Fruit fly (Drosophila melanogaster) Kc167 (cell line): ENCODE results near the gene Cdk7.

Source experiments
- Myc ChIP-seq: fragments of >200 bp; optimal IDR thresholded peaks from 2 replicates; lab custom pipeline; 2017; ENCODE audit warnings: missing external identifiers
- Sin3A ChIP-seq: fragments of >200 bp; optimal IDR thresholded peaks from 2 replicates; lab custom pipeline; 2018; ENCODE audit warnings: missing external identifiers
- h ChIP-seq: fragments of >200 bp; optimal IDR thresholded peaks from 3 replicates; lab custom pipeline; 2018; ENCODE audit warnings: missing external identifiers
- insv ChIP-seq: fragments of >200 bp; optimal IDR thresholded peaks from 3 replicates; lab custom pipeline; 2018; ENCODE audit warnings: missing external identifiers
- psq ChIP-seq: fragments of >200 bp; optimal IDR thresholded peaks from 2 replicates; lab custom pipeline; 2017; ENCODE audit warnings: missing external identifiers
- ttk ChIP-seq: sonication (Bioruptor generic); optimal IDR thresholded peaks from 2 replicates; lab custom pipeline; 2017; ENCODE audit warnings: missing external identifiers

The Cdk7 gene

DNA sequence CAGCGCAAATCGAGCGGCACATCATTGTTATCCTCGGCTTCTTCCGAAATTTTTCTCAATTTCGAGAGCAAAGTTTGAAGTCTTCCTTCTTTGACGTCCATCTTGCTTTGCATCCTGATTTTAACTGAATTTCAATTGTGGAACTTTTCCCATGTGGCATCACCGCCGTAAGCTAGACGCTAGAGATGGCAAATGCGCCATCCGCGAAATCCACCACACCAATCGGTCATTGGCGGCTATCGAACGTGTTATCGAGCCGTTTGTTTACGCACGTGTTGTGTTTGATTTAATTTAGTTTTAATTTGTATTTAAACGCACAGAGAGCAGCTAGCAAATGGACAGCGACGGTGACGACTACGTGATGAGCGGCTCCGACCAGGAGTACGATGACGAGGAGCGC lies 8.4 kb upstream of the Cdk7 start, which contains the start of the genes CG15930 and Sas10:
TSS of gene CG15930 (minus strand) at position 126 of the 400 bp plus-strand sequence.
TSS of gene Sas10 (plus strand) at position 240 of the 400 bp plus-strand sequence.
- TF ChIP-seq h (lab: Kevin White, UChicago) (no peak), psq (lab: Kevin White, UChicago) (no peak), insv (no peak), Myc (lab: Kevin White, UChicago) (no peak), ttk (lab: Kevin White, UChicago) (no peak), Sin3A (lab: Kevin White, UChicago) (no peak)

DNA sequence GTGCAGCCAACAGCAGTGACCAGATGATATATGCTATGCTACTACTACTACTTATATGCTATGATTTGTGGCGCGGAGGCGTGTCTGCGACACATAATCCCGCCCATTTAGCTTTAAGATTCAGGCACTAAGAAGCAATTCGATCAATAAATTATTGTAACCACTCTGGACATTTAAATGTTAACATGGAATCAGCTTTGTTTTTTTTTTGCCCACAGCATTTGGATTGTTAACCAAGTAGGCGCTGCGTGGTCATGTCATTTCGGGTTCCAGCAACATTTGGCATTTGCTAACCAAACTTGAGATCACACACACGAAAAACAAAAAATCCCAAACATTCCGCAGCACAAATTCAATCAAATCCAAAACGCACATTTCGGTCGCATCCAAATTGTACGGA lies 4.2 kb upstream of the Cdk7 start, which contains the start of gene CG4198:
TSS of gene CG4198 (plus strand) at position 301 of the 400 bp plus-strand sequence.
- TF ChIP-seq h (lab: Kevin White, UChicago) (no peak), ttk (lab: Kevin White, UChicago) (no peak), Sin3A (lab: Kevin White, UChicago) (no peak), Myc (lab: Kevin White, UChicago) (no peak), insv (no peak), psq (lab: Kevin White, UChicago) (no peak)

DNA sequence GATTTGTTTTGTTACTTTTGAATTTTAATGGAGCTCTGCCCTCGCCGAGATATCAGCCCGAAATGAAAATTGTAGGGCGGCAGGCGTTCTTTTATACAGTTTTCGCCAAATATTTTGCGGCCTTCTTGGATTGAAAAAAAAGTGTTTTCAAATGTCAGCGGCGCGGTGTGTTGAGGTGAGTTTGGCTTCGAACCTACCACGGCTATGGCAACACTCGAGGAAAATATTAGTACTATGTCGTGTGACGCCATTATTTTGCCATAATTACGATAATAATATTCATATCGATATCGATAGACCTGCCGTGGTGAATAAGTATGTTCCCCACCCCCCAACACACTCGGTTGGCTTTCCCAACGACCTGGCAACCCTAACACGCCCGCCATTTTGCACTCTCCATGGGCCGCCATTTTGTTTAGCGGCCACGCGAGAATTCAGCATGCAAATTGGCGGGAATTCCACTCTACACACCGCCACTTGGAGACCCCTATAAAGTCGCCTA lies 3.1 kb upstream of the Cdk7 start, which contains the start of the genes TrxT and dhd:
TSS of gene TrxT (minus strand) at position 51 of the 502 bp plus-strand sequence.
TSS of gene dhd (plus strand) at position 334 of the 502 bp plus-strand sequence.
- no peak for TF ChIP-seq h (lab: Kevin White, UChicago)
- TF ChIP-seq insv, result no peak
- no peak for TF ChIP-seq Sin3A (lab: Kevin White, UChicago)
- TF ChIP-seq psq (lab: Kevin White, UChicago), result no peak
- TF ChIP-seq Myc (lab: Kevin White, UChicago), result no peak
- no peak for TF ChIP-seq ttk (lab: Kevin White, UChicago)

DNA sequence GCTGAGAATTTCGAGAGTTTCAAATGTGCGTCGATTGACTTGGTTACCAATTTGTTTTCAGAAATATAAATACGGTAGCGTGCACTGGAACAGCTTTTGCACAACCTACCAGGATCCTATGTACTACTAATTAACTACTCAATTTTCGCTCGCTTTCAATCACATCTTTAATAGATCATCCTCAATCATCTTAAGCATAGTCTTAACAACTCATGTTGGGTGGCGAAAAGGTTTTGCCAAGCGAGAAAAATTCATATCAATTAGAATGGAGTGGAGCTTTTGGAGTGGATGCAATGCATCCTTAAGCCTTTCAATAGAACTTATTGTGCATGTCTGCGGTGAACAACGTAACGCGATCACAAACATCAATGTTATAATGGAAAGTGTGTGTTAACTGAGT lies 1.5 kb downstream of the Cdk7 start, which contains the start of gene CG17764:
TSS of gene CG17764 (minus strand) at position 101 of the 400 bp plus-strand sequence.
- TF ChIP-seq insv (no peak), Myc (lab: Kevin White, UChicago) (no peak), ttk (lab: Kevin White, UChicago) (no peak), Sin3A (lab: Kevin White, UChicago) (no peak), psq (lab: Kevin White, UChicago) (no peak), h (lab: Kevin White, UChicago) (no peak)

DNA sequence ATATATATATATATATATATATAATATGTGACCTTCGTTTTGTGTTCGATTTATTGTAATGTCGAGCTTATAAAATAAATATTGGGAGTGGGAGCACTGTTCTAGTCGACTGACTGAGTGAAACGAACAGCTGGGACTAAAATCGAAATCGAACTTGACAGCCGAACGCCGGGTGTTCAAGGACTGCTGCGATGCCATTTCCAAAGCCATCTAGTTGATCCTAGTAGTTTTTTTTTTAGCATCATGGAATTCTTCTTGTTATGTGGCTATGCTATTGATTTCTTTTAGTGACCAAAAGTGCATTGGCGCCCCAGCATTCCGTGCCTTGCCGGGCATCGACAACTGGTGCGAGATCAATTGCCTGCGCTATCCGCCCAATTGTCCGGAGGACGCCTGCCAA lies 3.2 kb downstream of the Cdk7 start, which contains the start of gene CG3323:
TSS of gene CG3323 (minus strand) at position 101 of the 400 bp plus-strand sequence.
- TF ChIP-seq ttk (lab: Kevin White, UChicago) (no peak), psq (lab: Kevin White, UChicago) (no peak), Myc (lab: Kevin White, UChicago) (no peak), insv (no peak), Sin3A (lab: Kevin White, UChicago) (no peak), h (lab: Kevin White, UChicago) (no peak)

DNA sequence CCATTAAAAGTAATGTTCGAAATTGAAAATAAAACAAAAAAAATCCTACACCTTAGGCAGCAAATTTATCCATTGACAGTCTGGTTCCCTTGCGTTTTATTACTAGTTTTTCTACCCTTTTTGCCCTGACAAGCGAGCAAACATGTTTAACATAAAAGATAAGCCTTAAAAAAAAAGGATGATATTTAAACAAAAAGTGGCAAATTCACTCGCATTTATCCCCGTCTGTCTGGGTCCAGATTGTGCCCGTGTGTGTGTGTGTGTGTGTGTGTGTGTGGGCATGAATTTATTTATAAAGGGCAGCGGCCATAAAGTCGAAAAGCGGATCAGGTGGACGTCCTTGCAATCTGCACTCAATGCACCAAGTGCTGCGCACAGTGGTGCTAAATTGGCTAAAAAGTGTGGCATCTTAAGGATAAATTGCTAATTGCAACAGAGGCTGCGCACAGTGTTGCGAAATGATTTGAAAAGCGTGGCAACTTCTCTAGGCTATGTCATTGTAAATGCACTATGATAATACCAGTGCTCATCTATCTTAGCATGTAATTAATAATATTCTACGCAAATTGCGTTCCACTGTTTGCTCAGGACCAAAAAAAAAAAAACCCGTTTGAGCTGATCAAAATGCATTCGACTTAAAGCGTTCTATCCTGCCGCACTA lies 8.0 kb downstream of the Cdk7 start:
- TF ChIP-seq insv, result no peak
- no peak for TF ChIP-seq Myc (lab: Kevin White, UChicago)
- no peak for TF ChIP-seq psq (lab: Kevin White, UChicago)
- TF ChIP-seq ttk (lab: Kevin White, UChicago), result no peak
- no peak for TF ChIP-seq h (lab: Kevin White, UChicago)
- TF ChIP-seq Sin3A (lab: Kevin White, UChicago), result no peak

DNA sequence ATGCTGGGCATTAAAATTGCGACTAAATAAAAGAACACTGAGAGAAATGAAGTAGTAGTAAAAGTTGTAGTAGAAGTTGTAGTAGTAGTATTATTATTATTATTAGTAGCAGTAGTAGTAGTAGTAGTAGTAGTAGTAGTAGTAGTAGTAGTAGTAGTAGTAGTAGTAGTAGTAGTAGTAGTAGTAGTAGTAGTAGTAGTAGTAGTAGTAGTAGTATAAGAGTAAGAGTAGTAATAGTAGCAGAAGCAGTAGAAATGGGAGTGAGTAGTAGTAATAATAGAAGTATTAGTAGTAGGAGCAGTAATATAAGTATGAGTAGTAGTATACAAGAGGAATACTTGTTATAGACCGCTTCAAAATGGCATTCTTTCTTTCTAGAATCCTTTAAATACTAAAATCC lies 8.8 kb downstream of the Cdk7 start:
- TF ChIP-seq insv (no peak), Myc (lab: Kevin White, UChicago) (no peak), h (lab: Kevin White, UChicago) (no peak)

DNA sequence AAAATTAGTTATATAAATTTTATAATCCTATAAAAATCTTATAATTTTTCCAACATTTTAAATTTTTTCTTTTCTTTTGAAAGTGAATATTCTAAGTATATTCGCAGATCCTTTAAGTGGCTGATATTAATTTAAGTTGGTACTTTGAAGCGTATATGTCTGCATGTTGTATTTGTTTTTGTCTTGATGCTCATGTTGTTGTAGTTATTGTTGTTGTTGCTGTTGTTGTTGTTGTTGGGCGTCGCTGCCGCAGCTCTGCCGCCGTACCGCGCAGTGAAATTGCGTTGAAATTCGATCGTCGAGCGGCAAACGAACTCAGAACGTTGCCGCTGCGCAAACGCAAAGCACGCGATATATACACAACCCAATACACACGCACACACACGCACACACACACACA lies 13.0 kb downstream of the Cdk7 start, which contains the start of gene CG42749:
TSS of gene CG42749 (plus strand) at position 301 of the 400 bp plus-strand sequence.
- TF ChIP-seq Sin3A (lab: Kevin White, UChicago) (no peak), psq (lab: Kevin White, UChicago) (no peak), ttk (lab: Kevin White, UChicago) (no peak), insv (no peak), Myc (lab: Kevin White, UChicago) (no peak)

DNA sequence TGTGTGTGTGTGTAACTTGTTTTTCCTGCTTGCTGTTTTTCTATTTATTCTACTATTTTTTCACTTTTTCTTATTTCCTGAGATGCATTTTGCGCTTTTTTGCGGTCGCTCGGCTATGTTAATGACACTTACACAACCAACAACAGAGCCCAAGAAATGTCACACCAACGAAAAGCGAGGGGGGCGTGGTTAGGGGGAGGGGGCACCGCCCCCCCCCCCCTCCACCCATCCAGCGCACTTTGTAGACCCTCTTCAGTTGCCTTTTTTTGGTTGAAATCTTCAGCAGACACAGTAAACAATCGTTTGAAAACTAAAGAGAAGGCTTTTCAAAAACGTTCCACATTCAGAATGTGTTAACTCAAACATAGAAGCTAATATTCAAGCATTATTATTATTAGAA lies 15.6 kb downstream of the Cdk7 start:
- TF ChIP-seq Myc (lab: Kevin White, UChicago) (no peak), insv (no peak), Sin3A (lab: Kevin White, UChicago) (no peak), ttk (lab: Kevin White, UChicago) (no peak), psq (lab: Kevin White, UChicago) (no peak), h (lab: Kevin White, UChicago) (no peak)

DNA sequence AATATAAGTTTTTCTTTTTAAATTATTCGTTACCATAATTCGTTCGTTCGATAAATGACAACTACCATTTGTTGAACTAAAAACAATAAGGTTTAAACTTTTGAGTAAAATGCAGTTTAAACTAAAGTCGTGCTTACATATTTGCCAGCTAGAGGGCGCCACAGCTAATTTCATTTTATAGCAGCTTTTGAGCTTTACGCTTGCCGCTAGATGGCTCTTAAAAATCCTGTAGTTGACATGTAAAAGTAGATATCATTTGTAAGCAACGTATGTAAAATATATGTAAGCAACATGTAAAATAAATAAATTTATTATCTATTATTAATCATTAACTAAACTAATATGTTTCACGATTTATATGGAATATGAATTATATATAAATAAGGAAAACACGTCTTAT lies 19.1 kb downstream of the Cdk7 start:
- TF ChIP-seq Myc (lab: Kevin White, UChicago) (no peak), h (lab: Kevin White, UChicago) (no peak), psq (lab: Kevin White, UChicago) (no peak), ttk (lab: Kevin White, UChicago) (no peak), Sin3A (lab: Kevin White, UChicago) (no peak), insv (no peak)

DNA sequence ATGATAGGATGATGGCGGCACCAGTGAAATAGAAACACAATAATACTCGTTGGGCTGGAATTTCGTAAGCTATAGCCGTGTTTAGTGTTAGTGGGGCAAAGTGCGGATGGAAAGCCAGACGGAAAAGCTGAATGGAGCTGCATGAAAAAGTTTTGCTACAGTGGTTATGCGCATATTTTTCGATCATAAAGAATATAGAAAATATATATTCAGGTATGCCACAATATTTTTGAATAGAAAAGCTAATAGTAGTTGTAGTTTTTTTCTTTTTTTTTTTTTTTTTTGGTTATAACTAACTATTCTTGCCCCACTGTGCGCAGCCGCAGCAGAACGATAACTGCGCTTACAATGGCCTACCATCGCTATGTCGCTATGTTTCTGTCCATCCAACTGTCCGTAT lies 22.3 kb downstream of the Cdk7 start:
- no peak for TF ChIP-seq insv
- TF ChIP-seq ttk (lab: Kevin White, UChicago), result no peak
- TF ChIP-seq psq (lab: Kevin White, UChicago), result no peak
- TF ChIP-seq Myc (lab: Kevin White, UChicago), result no peak
- no peak for TF ChIP-seq Sin3A (lab: Kevin White, UChicago)
- TF ChIP-seq h (lab: Kevin White, UChicago), result no peak
